Worm (Caenorhabditis elegans) whole organism, late embryonic: ENCODE results near the gene F38H4.6.

ENCODE experiments used
- F13H6.1 ChIP-seq: sonication (generic microtip); optimal IDR thresholded peaks from 2 replicates; lab custom pipeline; 2016; ENCODE audit warnings: missing genetic modification characterization, missing compliant biosample characterization
- ama-1 ChIP-seq: fragments of 150-350 bp; optimal IDR thresholded peaks from 2 replicates; lab custom pipeline; 2014
- ceh-14 ChIP-seq: sonication (generic microtip); optimal IDR thresholded peaks from 2 replicates; lab custom pipeline; 2016; ENCODE audit warnings: missing genotype, missing genetic modification characterization, missing compliant biosample characterization
- ceh-24 ChIP-seq: sonication (generic microtip); optimal IDR thresholded peaks from 2 replicates; lab custom pipeline; 2016; ENCODE audit warnings: mild to moderate bottlenecking, missing genetic modification characterization, missing compliant biosample characterization
- ceh-30 ChIP-seq: fragments of 150-350 bp; optimal IDR thresholded peaks from 2 replicates; lab custom pipeline; 2014; ENCODE audit warnings: missing biosample characterization, missing genetic modification characterization
- ceh-34 ChIP-seq: sonication (generic microtip); optimal IDR thresholded peaks from 2 replicates; lab custom pipeline; 2016; ENCODE audit warnings: mild to moderate bottlenecking, missing genetic modification characterization, missing compliant biosample characterization
- fkh-10 ChIP-seq: fragments of 150-350 bp; optimal IDR thresholded peaks from 2 replicates; lab custom pipeline; 2014; ENCODE audit warnings: missing biosample characterization, missing genetic modification reagents, missing genetic modification characterization
- npax-4 ChIP-seq: sonication (generic microtip); optimal IDR thresholded peaks from 2 replicates; lab custom pipeline; 2016; ENCODE audit warnings: missing genetic modification characterization, missing compliant biosample characterization
- odd-2 ChIP-seq: sonication (generic microtip); optimal IDR thresholded peaks from 2 replicates; lab custom pipeline; 2017; ENCODE audit warnings: antibody characterized with exemption, mild to moderate bottlenecking, missing genetic modification characterization, missing compliant biosample characterization
- pax-1 ChIP-seq: fragments of 150-350 bp; optimal IDR thresholded peaks from 2 replicates; lab custom pipeline; 2014; ENCODE audit warnings: missing biosample characterization, missing genetic modification characterization
- pha-4 ChIP-seq: fragments of 150-350 bp; optimal IDR thresholded peaks from 2 replicates; lab custom pipeline; 2018; ENCODE audit warnings: missing biosample characterization, missing genetic modification reagents, missing genetic modification characterization
- sox-4 ChIP-seq: sonication (generic microtip); optimal IDR thresholded peaks from 2 replicates; lab custom pipeline; 2017; ENCODE audit warnings: mild to moderate bottlenecking, missing genetic modification characterization, inconsistent platforms, missing compliant biosample characterization
- tbx-2 ChIP-seq: sonication (generic microtip); optimal IDR thresholded peaks from 2 replicates; lab custom pipeline; 2016; ENCODE audit warnings: missing genetic modification characterization, missing compliant biosample characterization
- ztf-16 ChIP-seq: sonication (generic microtip); optimal IDR thresholded peaks from 2 replicates; lab custom pipeline; 2017; ENCODE audit warnings: missing genetic modification characterization, missing compliant biosample characterization

ce11 chrIV:11801078-11801477, 46.6 kb downstream of the F38H4.6 start, which contains the start of gene dyf-18:
- TF ChIP-seq ama-1 (lab: Kevin White, UChicago) (no peak), fkh-10 (GFP tag; lab: Kevin White, UChicago) (no peak), pax-1 (tag; lab: Kevin White, UChicago) (no peak), ztf-16 (no peak), F13H6.1 (tag; lab: Kevin White, UChicago) (no peak), sox-4 (tag; lab: Kevin White, UChicago) (no peak), odd-2 (no peak), ceh-14 (no peak), ceh-30 (tag; lab: Kevin White, UChicago) (no peak), ceh-34 (no peak), ceh-24 (tag; lab: Kevin White, UChicago) (no peak), tbx-2 (no peak), npax-4 (tag; lab: Kevin White, UChicago) (no peak), pha-4 (no peak)
